Fruit fly (Drosophila melanogaster) whole organism, prepupa: ENCODE data around the gene CG32373.

Experiments used
- Blimp-1 ChIP-seq: fragments of 200-800 bp; sonication (Bioruptor generic); optimal IDR thresholded peaks from 3 replicates; lab custom pipeline; 2017; ENCODE audit warnings: missing biosample characterization, missing genetic modification characterization, mild to moderate bottlenecking, moderate library complexity, missing genetic modification reagents
- CG10631 ChIP-seq: fragments of 200-800 bp; sonication (Bioruptor generic); optimal IDR thresholded peaks from 2 replicates; lab custom pipeline; 2016; ENCODE audit warnings: missing biosample characterization, missing genetic modification characterization
- CG11294 ChIP-seq: fragments of 200-800 bp; sonication (Bioruptor generic); IDR thresholded peaks from 2 replicates; pipeline ENCODE4 v1.3.6; 2022; ENCODE audit warnings: missing biosample characterization, missing genetic modification characterization
- CG11762 ChIP-seq: fragments of 200-800 bp; sonication (Bioruptor generic); optimal IDR thresholded peaks from 3 replicates; lab custom pipeline; 2016; ENCODE audit warnings: missing biosample characterization, missing genetic modification characterization; ENCODE audit not compliant: insufficient read depth
- CG11902 ChIP-seq: fragments of 200-800 bp; sonication (Bioruptor generic); optimal IDR thresholded peaks from 3 replicates; lab custom pipeline; 2016; ENCODE audit warnings: missing biosample characterization, missing genetic modification characterization
- CG15336 ChIP-seq: fragments of 200-800 bp; sonication (Bioruptor generic); IDR thresholded peaks from 2 replicates; pipeline ENCODE4 v1.3.6; 2022; ENCODE audit warnings: missing biosample characterization, missing genetic modification characterization
- CG1621 ChIP-seq: fragments of 200-800 bp; sonication (Bioruptor generic); optimal IDR thresholded peaks from 3 replicates; lab custom pipeline; 2018; ENCODE audit warnings: missing biosample characterization, mild to moderate bottlenecking, missing genetic modification characterization
- CG16779 ChIP-seq: fragments of 200-800 bp; sonication (Bioruptor generic); optimal IDR thresholded peaks from 3 replicates; lab custom pipeline; 2017; ENCODE audit warnings: missing biosample characterization, mild to moderate bottlenecking, missing genetic modification characterization
- CG3032 ChIP-seq: fragments of 200-800 bp; optimal IDR thresholded peaks from 2 replicates; lab custom pipeline; 2019; ENCODE audit warnings: missing biosample characterization, mild to moderate bottlenecking, missing genetic modification characterization, moderate library complexity
- CG31627 ChIP-seq: fragments of 200-800 bp; sonication (Bioruptor generic); optimal IDR thresholded peaks from 3 replicates; lab custom pipeline; 2016; ENCODE audit warnings: missing biosample characterization, missing genetic modification characterization
- CG3919 ChIP-seq: fragments of 200-800 bp; sonication (Bioruptor generic); optimal IDR thresholded peaks from 3 replicates; lab custom pipeline; 2016; ENCODE audit warnings: missing biosample characterization, missing genetic modification characterization
- CG4318 ChIP-seq: fragments of 200-800 bp; sonication (Bioruptor generic); optimal IDR thresholded peaks from 3 replicates; lab custom pipeline; 2017; ENCODE audit warnings: missing biosample characterization, mild to moderate bottlenecking, missing genetic modification characterization
- CG6163 ChIP-seq: fragments of 200-800 bp; sonication (Bioruptor generic); IDR thresholded peaks from 3 replicates; pipeline ENCODE4 v1.3.6; 2022; ENCODE audit warnings: missing biosample characterization, missing genetic modification characterization
- CG6854 ChIP-seq: fragments of 200-800 bp; sonication (Bioruptor generic); optimal IDR thresholded peaks from 2 replicates; lab custom pipeline; 2017; ENCODE audit warnings: missing biosample characterization, mild to moderate bottlenecking, missing genetic modification characterization
- CG7368 ChIP-seq: fragments of 200-800 bp; sonication (Bioruptor generic); optimal IDR thresholded peaks from 3 replicates; lab custom pipeline; 2016; ENCODE audit warnings: missing biosample characterization, missing genetic modification characterization
- CG8319 ChIP-seq: fragments of 200-800 bp; sonication (Bioruptor generic); optimal IDR thresholded peaks from 3 replicates; lab custom pipeline; 2016; ENCODE audit warnings: missing biosample characterization, missing genetic modification characterization
- CG9139 ChIP-seq: fragments of 200-800 bp; sonication (Bioruptor generic); optimal IDR thresholded peaks from 3 replicates; lab custom pipeline; 2017; ENCODE audit warnings: missing biosample characterization, mild to moderate bottlenecking, missing genetic modification characterization
- Eip78C ChIP-seq: fragments of 200-800 bp; sonication (Bioruptor generic); peaks from one replicate; lab custom pipeline; 2016; ENCODE audit warnings: missing biosample characterization, missing genetic modification characterization
- Eip93F ChIP-seq: fragments of 200-800 bp; sonication (Bioruptor generic); optimal IDR thresholded peaks from 2 replicates; lab custom pipeline; 2016; ENCODE audit warnings: missing biosample characterization, mild to moderate bottlenecking, missing genetic modification characterization
- Ets21C ChIP-seq: fragments of 200-800 bp; sonication (Bioruptor generic); optimal IDR thresholded peaks from 3 replicates; lab custom pipeline; 2016; ENCODE audit warnings: missing biosample characterization, missing genetic modification characterization
- Ets96B ChIP-seq: fragments of 200-800 bp; optimal IDR thresholded peaks from 2 replicates; lab custom pipeline; 2019; ENCODE audit warnings: missing biosample characterization, mild to moderate bottlenecking, missing genetic modification characterization, moderate library complexity
- Hr39 ChIP-seq: fragments of 200-800 bp; sonication (Bioruptor generic); optimal IDR thresholded peaks from 2 replicates; lab custom pipeline; 2016; ENCODE audit warnings: missing biosample characterization, missing genetic modification characterization
- Lpt ChIP-seq: fragments of 200-800 bp; sonication (Bioruptor generic); optimal IDR thresholded peaks from 3 replicates; lab custom pipeline; 2016; ENCODE audit warnings: missing biosample characterization, missing genetic modification characterization
- OdsH ChIP-seq: fragments of 200-800 bp; sonication (Bioruptor generic); optimal IDR thresholded peaks from 3 replicates; lab custom pipeline; 2016; ENCODE audit warnings: missing biosample characterization, missing genetic modification characterization
- Smox ChIP-seq: fragments of 200-800 bp; sonication (Bioruptor generic); optimal IDR thresholded peaks from 3 replicates; lab custom pipeline; 2016; ENCODE audit warnings: missing biosample characterization, missing genetic modification characterization
- Sox102F ChIP-seq: fragments of 200-800 bp; sonication (Bioruptor generic); optimal IDR thresholded peaks from 2 replicates; lab custom pipeline; 2016; ENCODE audit warnings: missing biosample characterization, mild to moderate bottlenecking, missing genetic modification characterization
- Sox14 ChIP-seq: fragments of 200-800 bp; sonication (Bioruptor generic); optimal IDR thresholded peaks from 3 replicates; lab custom pipeline; 2016; ENCODE audit warnings: missing biosample characterization, missing genetic modification characterization
- Sox15 ChIP-seq: fragments of 200-800 bp; sonication (Bioruptor generic); optimal IDR thresholded peaks from 3 replicates; lab custom pipeline; 2016; ENCODE audit warnings: missing biosample characterization, missing genetic modification characterization
- cyc ChIP-seq: fragments of 200-800 bp; sonication (Bioruptor generic); optimal IDR thresholded peaks from 3 replicates; lab custom pipeline; 2016; ENCODE audit warnings: missing biosample characterization, missing genetic modification characterization
- dac ChIP-seq: fragments of 200-800 bp; sonication (Bioruptor generic); optimal IDR thresholded peaks from 2 replicates; lab custom pipeline; 2017; ENCODE audit warnings: missing biosample characterization, mild to moderate bottlenecking, missing genetic modification characterization
- dsx ChIP-seq: fragments of 200-800 bp; optimal IDR thresholded peaks from 3 replicates; lab custom pipeline; 2019; ENCODE audit warnings: missing biosample characterization, mild to moderate bottlenecking, missing genetic modification characterization, moderate library complexity; ENCODE audit not compliant: poor library complexity, severe bottlenecking
- esn ChIP-seq: fragments of 200-800 bp; sonication (Bioruptor generic); optimal IDR thresholded peaks from 2 replicates; lab custom pipeline; 2016; ENCODE audit warnings: missing biosample characterization, mild to moderate bottlenecking, missing genetic modification characterization, moderate library complexity
- fd85E ChIP-seq: fragments of 200-800 bp; sonication (Bioruptor generic); optimal IDR thresholded peaks from 3 replicates; lab custom pipeline; 2016; ENCODE audit warnings: missing biosample characterization, missing genetic modification characterization
- fkh ChIP-seq: fragments of 200-800 bp; sonication (Bioruptor generic); optimal IDR thresholded peaks from 3 replicates; lab custom pipeline; 2017; ENCODE audit warnings: missing biosample characterization, mild to moderate bottlenecking, missing genetic modification characterization, moderate library complexity
- salr ChIP-seq, 2 experiments: fragments of 200-800 bp; sonication (Bioruptor generic); optimal IDR thresholded peaks; 3 replicates each; lab custom pipeline; 2016 to 2018; ENCODE audit warnings: missing biosample characterization in 2 of 2, missing genetic modification characterization in 2 of 2, mild to moderate bottlenecking in 1 of 2
- spab ChIP-seq: fragments of 200-800 bp; sonication (Bioruptor generic); optimal IDR thresholded peaks from 2 replicates; lab custom pipeline; 2017; ENCODE audit warnings: missing biosample characterization, mild to moderate bottlenecking, missing genetic modification characterization, missing genetic modification reagents
- svp ChIP-seq: fragments of 200-800 bp; sonication (Bioruptor generic); peaks from one replicate; lab custom pipeline; 2016; ENCODE audit warnings: missing biosample characterization, missing genetic modification characterization

CG32373 gene

DNA sequence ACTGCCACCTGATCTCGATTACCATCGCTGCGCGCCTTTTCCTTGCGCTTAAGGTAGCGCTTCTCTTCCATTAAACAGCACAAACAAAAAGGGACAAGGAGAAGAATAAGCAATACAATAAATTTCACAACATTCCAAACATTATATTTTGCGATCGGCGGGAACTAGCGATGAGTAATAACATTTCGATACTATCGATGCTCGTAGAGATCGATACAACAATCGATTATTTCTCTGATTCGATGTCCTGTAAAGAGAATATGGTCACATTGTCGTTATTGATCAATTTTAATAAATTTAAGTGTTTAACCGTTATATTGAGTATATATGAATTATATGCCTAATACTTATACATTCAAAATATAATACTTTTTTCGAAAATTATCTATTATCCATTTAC is 75.9 kb downstream of the CG32373 start, which contains the start of gene CG7457:
Gene CG7457, minus strand, starts transcription at position 189 of the 400 bp plus-strand sequence.
- peak; percentile 4 for TF ChIP-seq CG1621 (tag; lab: Kevin White, UChicago)
- TF ChIP-seq CG3919 (GFP tag; lab: Kevin White, UChicago) = no peak
- no peak for TF ChIP-seq CG11294
- TF ChIP-seq Ets96B (tag; lab: Kevin White, UChicago) = no peak
- no peak for TF ChIP-seq CG3032 (tag; lab: Kevin White, UChicago)
- no peak for TF ChIP-seq Ets21C (GFP tag; lab: Kevin White, UChicago)
- no peak for TF ChIP-seq fd85E (GFP tag; lab: Kevin White, UChicago)
- TF ChIP-seq esn (GFP tag; lab: Kevin White, UChicago) = peak; percentile 13

dm6 chr3L:7726690-7727089 is 76.3 kb downstream of the CG32373 start:
- TF ChIP-seq Lpt (GFP tag; lab: Kevin White, UChicago) = no peak
- no peak for TF ChIP-seq spab (GFP tag; lab: Kevin White, UChicago)
- TF ChIP-seq CG10631 (GFP tag; lab: Kevin White, UChicago) = no peak
- TF ChIP-seq CG31627 (GFP tag; lab: Kevin White, UChicago) = no peak
- TF ChIP-seq Smox (GFP tag; lab: Kevin White, UChicago) = no peak
- TF ChIP-seq OdsH (GFP tag; lab: Kevin White, UChicago) = no peak
- no peak for TF ChIP-seq CG4318 (GFP tag; lab: Kevin White, UChicago)
- no peak for TF ChIP-seq salr (GFP tag; optimal IDR thresholded peaks at IDR 0.05; lab: Kevin White, UChicago)
- TF ChIP-seq fkh (GFP tag; lab: Kevin White, UChicago) = no peak
- TF ChIP-seq dac (GFP tag; lab: Kevin White, UChicago) = no peak
- no peak for TF ChIP-seq dsx
- TF ChIP-seq CG6163 (GFP tag; lab: Robert Waterston, UW) = no peak
- no peak for TF ChIP-seq Sox14 (GFP tag; lab: Kevin White, UChicago)
- TF ChIP-seq Ets21C (GFP tag; lab: Kevin White, UChicago) = no peak
- TF ChIP-seq CG6854 (GFP tag; lab: Kevin White, UChicago) = no peak
- TF ChIP-seq CG8319 (GFP tag; lab: Kevin White, UChicago) = no peak
- TF ChIP-seq, all 60 proteins: peak for 0

DNA sequence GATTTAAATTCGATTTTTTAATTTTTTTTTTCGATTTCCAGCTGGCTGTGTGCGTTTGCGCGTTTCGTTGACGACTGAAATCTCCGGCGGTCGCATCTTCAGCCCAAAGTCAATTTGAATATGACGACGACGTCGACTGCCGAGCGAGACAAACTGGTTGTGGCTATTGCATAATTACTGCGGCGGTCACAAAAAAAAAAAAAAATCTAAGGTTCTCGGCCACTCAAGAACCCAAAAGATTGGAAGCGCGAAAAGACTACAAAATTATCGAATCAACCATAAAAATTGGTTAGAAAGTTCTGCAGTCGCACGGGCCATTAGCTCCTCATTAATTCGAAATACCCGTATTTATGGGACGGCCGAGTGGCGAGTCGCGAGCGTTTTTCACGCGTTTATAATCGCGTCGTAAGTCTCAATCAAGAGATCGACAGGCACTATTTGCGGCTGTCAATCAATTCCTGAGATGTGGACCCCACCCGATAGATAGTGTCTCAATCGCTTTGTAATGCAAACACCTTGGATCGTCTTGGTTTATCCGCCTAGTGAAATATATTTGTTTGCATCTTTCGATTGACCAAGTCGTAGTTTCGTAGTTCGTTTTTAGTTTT is 81.9 kb downstream of the CG32373 start, which contains the start of gene CG8492:
Gene CG8492, minus strand, starts transcription at position 51 of the 608 bp plus-strand sequence.
- no peak for TF ChIP-seq CG16779 (tag; lab: Kevin White, UChicago)
- no peak for TF ChIP-seq cyc
- no peak for TF ChIP-seq svp
- TF ChIP-seq esn (GFP tag; lab: Kevin White, UChicago) = no peak
- no peak for TF ChIP-seq Sox15 (GFP tag; lab: Kevin White, UChicago)
- TF ChIP-seq CG11762 (GFP tag; lab: Kevin White, UChicago) = no peak
- TF ChIP-seq CG10631 (GFP tag; lab: Kevin White, UChicago) = no peak
- TF ChIP-seq dac (GFP tag; lab: Kevin White, UChicago) = no peak
- TF ChIP-seq CG7368 = no peak
- no peak for TF ChIP-seq CG11294
- no peak for TF ChIP-seq CG6163 (GFP tag; lab: Robert Waterston, UW)
- no peak for TF ChIP-seq Sox102F (GFP tag; lab: Kevin White, UChicago)
- TF ChIP-seq Blimp-1 = no peak
- TF ChIP-seq Hr39 (GFP tag; lab: Kevin White, UChicago) = no peak
- TF ChIP-seq Eip93F (GFP tag; lab: Kevin White, UChicago) = no peak
- TF ChIP-seq CG3919 (GFP tag; lab: Kevin White, UChicago) = no peak
- no peak for TF ChIP-seq CG9139

- TF ChIP-seq CG15336 (GFP tag; lab: Robert Waterston, UW) (no peak), Eip78C (GFP tag; lab: Kevin White, UChicago) (peak; percentile 48), CG11902 (GFP tag; lab: Kevin White, UChicago) (no peak)
Observed at dm6 chr3L:7741953-7742352, 91.6 kb downstream of the CG32373 start.
